Fruit fly (Drosophila melanogaster) whole organism, prepupa: ENCODE data around the gene GstD1.
A peak's percentile ranks its signal among the peaks of the same experiment; 100 is the strongest.

Experiments
- Blimp-1 ChIP-seq: fragments of 200-800 bp; sonication (Bioruptor generic); optimal IDR thresholded peaks from 3 replicates; lab custom pipeline; 2017; ENCODE audit warnings: missing biosample characterization, missing genetic modification characterization, mild to moderate bottlenecking, moderate library complexity, missing genetic modification reagents
- CG10669 ChIP-seq: fragments of 200-800 bp; sonication (Bioruptor generic); optimal IDR thresholded peaks from 3 replicates; lab custom pipeline; 2018; ENCODE audit warnings: missing biosample characterization, mild to moderate bottlenecking, missing genetic modification characterization, moderate library complexity
- CG11294 ChIP-seq: fragments of 200-800 bp; sonication (Bioruptor generic); IDR thresholded peaks from 2 replicates; pipeline ENCODE4 v1.3.6; 2022; ENCODE audit warnings: missing biosample characterization, missing genetic modification characterization
- CG4318 ChIP-seq: fragments of 200-800 bp; sonication (Bioruptor generic); optimal IDR thresholded peaks from 3 replicates; lab custom pipeline; 2017; ENCODE audit warnings: missing biosample characterization, mild to moderate bottlenecking, missing genetic modification characterization
- CG6808 ChIP-seq: fragments of 200-800 bp; sonication (Bioruptor generic); optimal IDR thresholded peaks from 3 replicates; lab custom pipeline; 2017; ENCODE audit warnings: missing biosample characterization, missing genetic modification characterization, mild to moderate bottlenecking, moderate library complexity, missing genetic modification reagents
- CG9139 ChIP-seq: fragments of 200-800 bp; sonication (Bioruptor generic); optimal IDR thresholded peaks from 3 replicates; lab custom pipeline; 2017; ENCODE audit warnings: missing biosample characterization, mild to moderate bottlenecking, missing genetic modification characterization
- Sox14 ChIP-seq: fragments of 200-800 bp; sonication (Bioruptor generic); optimal IDR thresholded peaks from 3 replicates; lab custom pipeline; 2016; ENCODE audit warnings: missing biosample characterization, missing genetic modification characterization
- cyc ChIP-seq: fragments of 200-800 bp; sonication (Bioruptor generic); optimal IDR thresholded peaks from 3 replicates; lab custom pipeline; 2016; ENCODE audit warnings: missing biosample characterization, missing genetic modification characterization
- topi ChIP-seq: fragments of 200-800 bp; sonication (Bioruptor generic); optimal IDR thresholded peaks from 3 replicates; lab custom pipeline; 2016; ENCODE audit warnings: missing biosample characterization, missing genetic modification characterization

DNA sequence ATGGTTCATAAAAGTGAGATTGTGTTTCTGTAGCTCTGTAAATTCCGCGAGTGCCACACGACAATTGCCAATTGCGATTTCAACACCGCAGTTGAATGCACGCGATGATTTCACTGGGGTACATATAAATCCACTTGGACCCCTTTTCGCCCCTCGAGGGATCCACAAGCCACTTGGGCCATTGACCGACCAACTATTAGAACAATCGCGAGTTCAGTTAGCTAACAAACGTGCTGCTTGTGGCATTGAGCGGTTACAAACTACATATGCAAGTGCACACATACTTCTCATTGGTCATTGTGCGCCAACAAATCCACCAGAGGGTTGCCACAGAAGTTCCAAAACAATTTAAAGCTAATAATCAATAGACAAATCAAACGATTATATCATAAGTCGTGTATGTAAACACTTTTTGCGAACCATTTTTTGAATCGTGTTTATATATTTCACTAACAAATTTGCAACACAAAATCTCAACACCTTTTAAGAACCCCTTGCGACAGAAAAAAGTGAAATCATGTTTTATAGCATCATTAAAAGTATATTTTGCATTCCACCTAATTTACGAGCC, 12.1 kb upstream of the GstD1 start:
- peak; percentile 0 for TF ChIP-seq Sox14 (GFP tag; lab: Kevin White, UChicago)
- TF ChIP-seq CG11294 = peak; percentile 31; the same call in 1 of the 2 replicates
- no peak for TF ChIP-seq CG6808 (GFP tag; lab: Kevin White, UChicago)
- TF ChIP-seq Blimp-1 = no peak
- no peak for TF ChIP-seq cyc
- TF ChIP-seq CG10669 = no peak
- TF ChIP-seq CG4318 (GFP tag; lab: Kevin White, UChicago) = peak; percentile 54
- TF ChIP-seq CG9139 (GFP tag; lab: Kevin White, UChicago) = no peak
- no peak for TF ChIP-seq topi (GFP tag; lab: Kevin White, UChicago)
